Fruit fly (Drosophila melanogaster) whole organism, prepupa: ENCODE measurements around the gene CG3581.

Experiments used
- Blimp-1 ChIP-seq: fragments of 200-800 bp; sonication (Bioruptor generic); optimal IDR thresholded peaks from 3 replicates; lab custom pipeline; 2017; ENCODE audit warnings: missing biosample characterization, missing genetic modification characterization, mild to moderate bottlenecking, moderate library complexity, missing genetic modification reagents
- CG10631 ChIP-seq: fragments of 200-800 bp; sonication (Bioruptor generic); optimal IDR thresholded peaks from 2 replicates; lab custom pipeline; 2016; ENCODE audit warnings: missing biosample characterization, missing genetic modification characterization
- CG11294 ChIP-seq: fragments of 200-800 bp; sonication (Bioruptor generic); IDR thresholded peaks from 2 replicates; pipeline ENCODE4 v1.3.6; 2022; ENCODE audit warnings: missing biosample characterization, missing genetic modification characterization
- CG11762 ChIP-seq: fragments of 200-800 bp; sonication (Bioruptor generic); optimal IDR thresholded peaks from 3 replicates; lab custom pipeline; 2016; ENCODE audit warnings: missing biosample characterization, missing genetic modification characterization; ENCODE audit not compliant: insufficient read depth
- CG11902 ChIP-seq: fragments of 200-800 bp; sonication (Bioruptor generic); optimal IDR thresholded peaks from 3 replicates; lab custom pipeline; 2016; ENCODE audit warnings: missing biosample characterization, missing genetic modification characterization
- CG15336 ChIP-seq: fragments of 200-800 bp; sonication (Bioruptor generic); IDR thresholded peaks from 2 replicates; pipeline ENCODE4 v1.3.6; 2022; ENCODE audit warnings: missing biosample characterization, missing genetic modification characterization
- CG1621 ChIP-seq: fragments of 200-800 bp; sonication (Bioruptor generic); optimal IDR thresholded peaks from 3 replicates; lab custom pipeline; 2018; ENCODE audit warnings: missing biosample characterization, mild to moderate bottlenecking, missing genetic modification characterization
- CG16779 ChIP-seq: fragments of 200-800 bp; sonication (Bioruptor generic); optimal IDR thresholded peaks from 3 replicates; lab custom pipeline; 2017; ENCODE audit warnings: missing biosample characterization, mild to moderate bottlenecking, missing genetic modification characterization
- CG3032 ChIP-seq: fragments of 200-800 bp; optimal IDR thresholded peaks from 2 replicates; lab custom pipeline; 2019; ENCODE audit warnings: missing biosample characterization, mild to moderate bottlenecking, missing genetic modification characterization, moderate library complexity
- CG31627 ChIP-seq: fragments of 200-800 bp; sonication (Bioruptor generic); optimal IDR thresholded peaks from 3 replicates; lab custom pipeline; 2016; ENCODE audit warnings: missing biosample characterization, missing genetic modification characterization
- CG32006 ChIP-seq: fragments of 200-800 bp; sonication (Bioruptor generic); optimal IDR thresholded peaks from 3 replicates; lab custom pipeline; 2017; ENCODE audit warnings: missing biosample characterization, mild to moderate bottlenecking, missing genetic modification characterization
- CG34406 ChIP-seq: fragments of 200-800 bp; sonication (Bioruptor generic); optimal IDR thresholded peaks from 3 replicates; lab custom pipeline; 2016; ENCODE audit warnings: missing biosample characterization, missing genetic modification characterization
- CG3919 ChIP-seq: fragments of 200-800 bp; sonication (Bioruptor generic); optimal IDR thresholded peaks from 3 replicates; lab custom pipeline; 2016; ENCODE audit warnings: missing biosample characterization, missing genetic modification characterization
- CG4318 ChIP-seq: fragments of 200-800 bp; sonication (Bioruptor generic); optimal IDR thresholded peaks from 3 replicates; lab custom pipeline; 2017; ENCODE audit warnings: missing biosample characterization, mild to moderate bottlenecking, missing genetic modification characterization
- CG6163 ChIP-seq: fragments of 200-800 bp; sonication (Bioruptor generic); IDR thresholded peaks from 3 replicates; pipeline ENCODE4 v1.3.6; 2022; ENCODE audit warnings: missing biosample characterization, missing genetic modification characterization
- CG6276 ChIP-seq: fragments of 200-800 bp; sonication (Bioruptor generic); optimal IDR thresholded peaks from 2 replicates; lab custom pipeline; 2017; ENCODE audit warnings: missing biosample characterization, mild to moderate bottlenecking, missing genetic modification characterization
- CG6792 ChIP-seq: fragments of 200-800 bp; sonication (Bioruptor generic); optimal IDR thresholded peaks from 3 replicates; lab custom pipeline; 2016; ENCODE audit warnings: missing biosample characterization, missing genetic modification characterization
- CG6808 ChIP-seq: fragments of 200-800 bp; sonication (Bioruptor generic); optimal IDR thresholded peaks from 3 replicates; lab custom pipeline; 2017; ENCODE audit warnings: missing biosample characterization, missing genetic modification characterization, mild to moderate bottlenecking, moderate library complexity, missing genetic modification reagents
- CG6854 ChIP-seq: fragments of 200-800 bp; sonication (Bioruptor generic); optimal IDR thresholded peaks from 2 replicates; lab custom pipeline; 2017; ENCODE audit warnings: missing biosample characterization, mild to moderate bottlenecking, missing genetic modification characterization
- CG7368 ChIP-seq: fragments of 200-800 bp; sonication (Bioruptor generic); optimal IDR thresholded peaks from 3 replicates; lab custom pipeline; 2016; ENCODE audit warnings: missing biosample characterization, missing genetic modification characterization
- CG8119 ChIP-seq: fragments of 200-800 bp; sonication (Bioruptor generic); IDR thresholded peaks from 3 replicates; pipeline ENCODE4 v1.3.6; 2022; ENCODE audit warnings: missing biosample characterization, missing genetic modification characterization
- CG9139 ChIP-seq: fragments of 200-800 bp; sonication (Bioruptor generic); optimal IDR thresholded peaks from 3 replicates; lab custom pipeline; 2017; ENCODE audit warnings: missing biosample characterization, mild to moderate bottlenecking, missing genetic modification characterization
- Eip75B ChIP-seq: fragments of 200-800 bp; sonication (Bioruptor generic); optimal IDR thresholded peaks from 3 replicates; lab custom pipeline; 2016; ENCODE audit warnings: missing biosample characterization, missing genetic modification characterization
- Eip78C ChIP-seq: fragments of 200-800 bp; sonication (Bioruptor generic); peaks from one replicate; lab custom pipeline; 2016; ENCODE audit warnings: missing biosample characterization, missing genetic modification characterization
- Eip93F ChIP-seq: fragments of 200-800 bp; sonication (Bioruptor generic); optimal IDR thresholded peaks from 2 replicates; lab custom pipeline; 2016; ENCODE audit warnings: missing biosample characterization, mild to moderate bottlenecking, missing genetic modification characterization
- Ets21C ChIP-seq: fragments of 200-800 bp; sonication (Bioruptor generic); optimal IDR thresholded peaks from 3 replicates; lab custom pipeline; 2016; ENCODE audit warnings: missing biosample characterization, missing genetic modification characterization
- Ets96B ChIP-seq: fragments of 200-800 bp; optimal IDR thresholded peaks from 2 replicates; lab custom pipeline; 2019; ENCODE audit warnings: missing biosample characterization, mild to moderate bottlenecking, missing genetic modification characterization, moderate library complexity
- Gug ChIP-seq: fragments of 200-800 bp; sonication (Bioruptor generic); IDR thresholded peaks from 2 replicates; pipeline ENCODE4 v1.3.6; 2022; ENCODE audit warnings: missing biosample characterization, missing genetic modification characterization
- Hr39 ChIP-seq: fragments of 200-800 bp; sonication (Bioruptor generic); optimal IDR thresholded peaks from 2 replicates; lab custom pipeline; 2016; ENCODE audit warnings: missing biosample characterization, missing genetic modification characterization
- Hr4 ChIP-seq: fragments of 200-800 bp; sonication (Bioruptor generic); optimal IDR thresholded peaks from 3 replicates; lab custom pipeline; 2016; ENCODE audit warnings: missing biosample characterization, missing genetic modification characterization
- Lpt ChIP-seq: fragments of 200-800 bp; sonication (Bioruptor generic); optimal IDR thresholded peaks from 3 replicates; lab custom pipeline; 2016; ENCODE audit warnings: missing biosample characterization, missing genetic modification characterization
- Met ChIP-seq: fragments of 200-800 bp; sonication (Bioruptor generic); optimal IDR thresholded peaks from 3 replicates; lab custom pipeline; 2016; ENCODE audit warnings: missing biosample characterization, missing genetic modification characterization
- OdsH ChIP-seq: fragments of 200-800 bp; sonication (Bioruptor generic); optimal IDR thresholded peaks from 3 replicates; lab custom pipeline; 2016; ENCODE audit warnings: missing biosample characterization, missing genetic modification characterization
- Sox102F ChIP-seq: fragments of 200-800 bp; sonication (Bioruptor generic); optimal IDR thresholded peaks from 2 replicates; lab custom pipeline; 2016; ENCODE audit warnings: missing biosample characterization, mild to moderate bottlenecking, missing genetic modification characterization
- Sox15 ChIP-seq: fragments of 200-800 bp; sonication (Bioruptor generic); optimal IDR thresholded peaks from 3 replicates; lab custom pipeline; 2016; ENCODE audit warnings: missing biosample characterization, missing genetic modification characterization
- achi ChIP-seq: fragments of 200-800 bp; sonication (Bioruptor generic); optimal IDR thresholded peaks from 3 replicates; lab custom pipeline; 2016; ENCODE audit warnings: missing biosample characterization, missing genetic modification characterization
- acj6 ChIP-seq: fragments of 200-800 bp; sonication (Bioruptor generic); optimal IDR thresholded peaks from 3 replicates; lab custom pipeline; 2016; ENCODE audit warnings: missing biosample characterization, missing genetic modification characterization
- cyc ChIP-seq: fragments of 200-800 bp; sonication (Bioruptor generic); optimal IDR thresholded peaks from 3 replicates; lab custom pipeline; 2016; ENCODE audit warnings: missing biosample characterization, missing genetic modification characterization
- dac ChIP-seq: fragments of 200-800 bp; sonication (Bioruptor generic); optimal IDR thresholded peaks from 2 replicates; lab custom pipeline; 2017; ENCODE audit warnings: missing biosample characterization, mild to moderate bottlenecking, missing genetic modification characterization
- dsx ChIP-seq: fragments of 200-800 bp; optimal IDR thresholded peaks from 3 replicates; lab custom pipeline; 2019; ENCODE audit warnings: missing biosample characterization, mild to moderate bottlenecking, missing genetic modification characterization, moderate library complexity; ENCODE audit not compliant: poor library complexity, severe bottlenecking
- esn ChIP-seq: fragments of 200-800 bp; sonication (Bioruptor generic); optimal IDR thresholded peaks from 2 replicates; lab custom pipeline; 2016; ENCODE audit warnings: missing biosample characterization, mild to moderate bottlenecking, missing genetic modification characterization, moderate library complexity
- fd59A ChIP-seq: fragments of 200-800 bp; sonication (Bioruptor generic); optimal IDR thresholded peaks from 2 replicates; lab custom pipeline; 2017; ENCODE audit warnings: missing biosample characterization, mild to moderate bottlenecking, missing genetic modification characterization, missing genetic modification reagents
- fd85E ChIP-seq: fragments of 200-800 bp; sonication (Bioruptor generic); optimal IDR thresholded peaks from 3 replicates; lab custom pipeline; 2016; ENCODE audit warnings: missing biosample characterization, missing genetic modification characterization
- fkh ChIP-seq: fragments of 200-800 bp; sonication (Bioruptor generic); optimal IDR thresholded peaks from 3 replicates; lab custom pipeline; 2017; ENCODE audit warnings: missing biosample characterization, mild to moderate bottlenecking, missing genetic modification characterization, moderate library complexity
- net ChIP-seq: fragments of 200-800 bp; sonication (Bioruptor generic); optimal IDR thresholded peaks from 3 replicates; lab custom pipeline; 2016; ENCODE audit warnings: missing biosample characterization, missing genetic modification characterization
- pdm3 ChIP-seq: fragments of 200-800 bp; sonication (Bioruptor generic); optimal IDR thresholded peaks from 3 replicates; lab custom pipeline; 2016; ENCODE audit warnings: missing biosample characterization, missing genetic modification characterization
- ss ChIP-seq, 2 experiments: fragments of 200-800 bp; sonication (Bioruptor generic); optimal IDR thresholded peaks; 2 replicates in 1 of 2; 3 replicates in 1 of 2; lab custom pipeline; 2017 to 2018; ENCODE audit warnings: mild to moderate bottlenecking in 2 of 2, missing biosample characterization in 2 of 2, missing genetic modification characterization in 2 of 2, moderate library complexity in 1 of 2
- svp ChIP-seq: fragments of 200-800 bp; sonication (Bioruptor generic); peaks from one replicate; lab custom pipeline; 2016; ENCODE audit warnings: missing biosample characterization, missing genetic modification characterization
- vri ChIP-seq: fragments of 200-800 bp; sonication (Bioruptor generic); optimal IDR thresholded peaks from 3 replicates; lab custom pipeline; 2016; ENCODE audit warnings: missing biosample characterization, mild to moderate bottlenecking, missing genetic modification characterization

Gene CG3581

DNA sequence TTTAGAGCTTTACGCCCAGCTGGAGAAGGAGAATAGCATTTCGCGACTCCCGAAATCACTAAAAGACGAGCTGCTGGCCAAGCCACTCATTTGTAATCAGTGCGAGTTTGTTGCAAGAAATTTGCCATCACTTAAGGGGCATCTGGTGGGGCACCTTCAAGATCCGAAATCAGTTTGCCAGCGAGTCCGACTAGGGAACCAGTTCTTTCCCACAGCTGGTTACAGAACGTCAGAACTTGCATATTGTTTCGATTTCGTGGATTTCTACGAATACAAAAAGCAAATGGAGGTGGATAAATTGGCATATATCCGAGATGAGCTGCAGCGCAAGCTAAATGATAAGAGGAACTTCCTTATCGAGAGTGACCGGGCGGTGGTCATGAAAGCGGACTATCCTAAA is 29.7 kb upstream of the CG3581 start:
- TF ChIP-seq fkh (GFP tag; lab: Kevin White, UChicago) (no peak), CG16779 (tag; lab: Kevin White, UChicago) (no peak), svp (GFP tag; lab: Kevin White, UChicago) (peak; percentile 39), CG1621 (tag; lab: Kevin White, UChicago) (no peak)

DNA sequence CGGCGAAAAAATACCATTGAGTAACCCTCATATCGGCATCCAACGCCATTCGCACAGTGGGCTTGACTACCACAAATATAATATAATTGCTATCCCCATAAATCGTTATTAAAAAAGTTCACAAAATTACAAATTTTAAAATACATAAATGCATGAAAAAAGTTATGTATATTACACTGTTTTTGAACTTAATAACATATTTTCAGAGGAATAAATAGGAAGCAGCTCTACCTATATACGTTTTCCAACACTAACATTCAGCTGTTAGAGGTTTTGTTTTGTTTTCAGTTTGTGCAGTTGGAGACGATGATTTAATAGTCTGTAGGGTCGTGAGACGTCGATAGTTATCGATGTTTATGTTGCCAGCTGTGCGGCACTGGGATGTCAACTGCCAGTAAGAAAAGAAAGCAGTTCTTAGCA is 28.5 kb upstream of the CG3581 start, which contains the start of the genes Ino80 and Aptx:
TSS of gene Ino80 (minus strand) at position 58 of the 420 bp plus-strand sequence.
TSS of gene Aptx (plus strand) at position 360 of the 420 bp plus-strand sequence.
- TF ChIP-seq CG31627 (peak; percentile 96), Blimp-1 (peak; percentile 54), CG11902 (GFP tag; lab: Kevin White, UChicago) (peak; percentile 90), CG9139 (peak; percentile 41), CG8119 (GFP tag; lab: Robert Waterston, UW) (peak; percentile 91; the same call in 2 of the 3 replicates), Eip78C (peak; percentile 97), Sox102F (GFP tag; lab: Kevin White, UChicago) (peak; percentile 92), Ets21C (GFP tag; lab: Kevin White, UChicago) (peak; percentile 91), ss (GFP tag; optimal IDR thresholded peaks at IDR 0.05; lab: Kevin White, UChicago) (peak in 1 of 2 experiments; percentile 51), CG6163 (GFP tag; lab: Robert Waterston, UW) (peak; percentile 89), Met (GFP tag; lab: Kevin White, UChicago) (peak; percentile 94), OdsH (peak; percentile 95), Hr4 (GFP tag; lab: Kevin White, UChicago) (peak; percentile 95), CG3032 (peak; percentile 93), CG4318 (GFP tag; lab: Kevin White, UChicago) (peak; percentile 86), CG32006 (peak; percentile 94), Sox15 (peak; percentile 91), CG1621 (tag; lab: Kevin White, UChicago) (no peak), pdm3 (GFP tag; lab: Kevin White, UChicago) (peak; percentile 95), CG6808 (GFP tag; lab: Kevin White, UChicago) (peak; percentile 70), fd59A (GFP tag; lab: Kevin White, UChicago) (peak; percentile 84), Gug (GFP tag; lab: Robert Waterston, UW) (peak; percentile 93), CG11294 (peak; percentile 88), dac (GFP tag; lab: Kevin White, UChicago) (no peak), CG10631 (GFP tag; lab: Kevin White, UChicago) (peak; percentile 96), esn (GFP tag; lab: Kevin White, UChicago) (peak; percentile 95), CG6792 (GFP tag; lab: Kevin White, UChicago) (peak; percentile 89), CG7368 (GFP tag; lab: Kevin White, UChicago) (peak; percentile 87), cyc (GFP tag; lab: Kevin White, UChicago) (peak; percentile 93), vri (peak; percentile 87), Hr39 (GFP tag; lab: Kevin White, UChicago) (peak; percentile 96), fkh (GFP tag; lab: Kevin White, UChicago) (peak; percentile 69), Ets96B (peak; percentile 90), CG16779 (tag; lab: Kevin White, UChicago) (peak; percentile 45), fd85E (GFP tag; lab: Kevin White, UChicago) (peak; percentile 49), CG6854 (GFP tag; lab: Kevin White, UChicago) (no peak), Eip75B (GFP tag; lab: Kevin White, UChicago) (peak; percentile 94), net (GFP tag; lab: Kevin White, UChicago) (peak; percentile 90), Eip93F (peak; percentile 10), dsx (GFP tag; lab: Kevin White, UChicago) (peak; percentile 79), CG15336 (GFP tag; lab: Robert Waterston, UW) (peak; percentile 86), acj6 (peak; percentile 94), svp (GFP tag; lab: Kevin White, UChicago) (peak; percentile 97), CG11762 (peak; percentile 88), CG6276 (no peak), Lpt (GFP tag; lab: Kevin White, UChicago) (peak; percentile 89), achi (GFP tag; lab: Kevin White, UChicago) (peak; percentile 94), CG3919 (GFP tag; lab: Kevin White, UChicago) (peak; percentile 92), CG34406 (GFP tag; lab: Kevin White, UChicago) (peak; percentile 91)
